Worm (Caenorhabditis elegans) whole organism, L1 larva: Measurements from ENCODE around the gene ZK1236.9.

Experiments
- C04F5.9 ChIP-seq: sonication (generic microtip); optimal IDR thresholded peaks from 2 replicates; lab custom pipeline; 2016; ENCODE audit warnings: missing genetic modification characterization, missing compliant biosample characterization
- C16A3.4 ChIP-seq: fragments of 150-350 bp; optimal IDR thresholded peaks from 2 replicates; lab custom pipeline; 2014; ENCODE audit warnings: missing biosample characterization, missing genetic modification characterization
- F16B12.6 ChIP-seq: fragments of 150-350 bp; optimal IDR thresholded peaks from 2 replicates; lab custom pipeline; 2014; ENCODE audit warnings: missing biosample characterization, missing genetic modification characterization
- Y116A8C.19 ChIP-seq: sonication (generic microtip); optimal IDR thresholded peaks from 2 replicates; lab custom pipeline; 2016; ENCODE audit warnings: missing compliant biosample characterization, missing genetic modification characterization, borderline replicate concordance
- aha-1 ChIP-seq: fragments of 150-350 bp; optimal IDR thresholded peaks from 2 replicates; lab custom pipeline; 2014; ENCODE audit warnings: missing biosample characterization, missing genetic modification characterization
- ceh-63 ChIP-seq: fragments of 200-800 bp; sonication (Bioruptor generic); optimal IDR thresholded peaks from 2 replicates; lab custom pipeline; 2018; ENCODE audit warnings: mild to moderate bottlenecking, missing genetic modification characterization, missing compliant biosample characterization
- ceh-90 ChIP-seq: sonication (generic microtip); optimal IDR thresholded peaks from 2 replicates; lab custom pipeline; 2016; ENCODE audit warnings: missing genetic modification characterization, missing compliant biosample characterization
- ces-1 ChIP-seq: fragments of 150-350 bp; optimal IDR thresholded peaks from 2 replicates; lab custom pipeline; 2014; ENCODE audit warnings: missing biosample characterization, missing genetic modification reagents, missing genetic modification characterization
- dsc-1 ChIP-seq: sonication (generic microtip); optimal IDR thresholded peaks from 2 replicates; lab custom pipeline; 2016; ENCODE audit warnings: mild to moderate bottlenecking, missing genetic modification characterization, missing compliant biosample characterization
- efl-3 ChIP-seq: fragments of 200-800 bp; sonication (Bioruptor generic); optimal IDR thresholded peaks from 2 replicates; lab custom pipeline; 2018; ENCODE audit warnings: mild to moderate bottlenecking, missing genetic modification characterization, missing compliant biosample characterization
- egl-13 ChIP-seq: sonication (generic microtip); optimal IDR thresholded peaks from 2 replicates; lab custom pipeline; 2016; ENCODE audit warnings: missing genotype, missing genetic modification reagents, missing genetic modification characterization, missing compliant biosample characterization
- elt-2 ChIP-seq: sonication (generic microtip); optimal IDR thresholded peaks from 2 replicates; lab custom pipeline; 2016; ENCODE audit warnings: missing genetic modification characterization, mild to moderate bottlenecking, inconsistent platforms, missing compliant biosample characterization, missing genetic modification reagents
- fkh-4 ChIP-seq: sonication (generic microtip); optimal IDR thresholded peaks from 2 replicates; lab custom pipeline; 2016; ENCODE audit warnings: missing compliant biosample characterization, missing genetic modification characterization, borderline replicate concordance
- grh-1 ChIP-seq: fragments of 200-800 bp; sonication (Bioruptor generic); IDR thresholded peaks from 2 replicates; pipeline ENCODE4 v1.3.6; 2022; ENCODE audit warnings: missing genetic modification reagents, missing genetic modification characterization, missing compliant biosample characterization
- isw-1 ChIP-seq: fragments of 200-800 bp; sonication (Bioruptor generic); IDR thresholded peaks from 2 replicates; pipeline ENCODE4 v1.3.6; 2022; ENCODE audit warnings: missing genetic modification characterization, missing compliant biosample characterization
- lin-13 ChIP-seq: fragments of 150-350 bp; optimal IDR thresholded peaks from 2 replicates; lab custom pipeline; 2014; ENCODE audit warnings: missing biosample characterization, missing genetic modification reagents, missing genetic modification characterization
- lin-14 ChIP-seq: fragments of 200-800 bp; sonication (Bioruptor generic); optimal IDR thresholded peaks from 2 replicates; lab custom pipeline; 2018; ENCODE audit warnings: mild to moderate bottlenecking, missing genetic modification characterization, moderate library complexity, missing compliant biosample characterization
- mab-9 ChIP-seq: fragments of 200-800 bp; sonication (Bioruptor generic); IDR thresholded peaks from 2 replicates; pipeline ENCODE4 v1.3.6; 2022; ENCODE audit warnings: missing genetic modification reagents, missing genetic modification characterization, missing compliant biosample characterization
- mef-2 ChIP-seq: fragments of 150-350 bp; optimal IDR thresholded peaks from 2 replicates; lab custom pipeline; 2014; ENCODE audit warnings: missing biosample characterization, missing genetic modification characterization
- nhr-77 ChIP-seq: fragments of 150-350 bp; optimal IDR thresholded peaks from 2 replicates; lab custom pipeline; 2014; ENCODE audit warnings: missing biosample characterization, missing genetic modification characterization
- nhr-85 ChIP-seq: sonication (generic microtip); peaks from one replicate; lab custom pipeline; 2016; ENCODE audit warnings: missing genetic modification characterization, inconsistent platforms, missing compliant biosample characterization
- nhr-90 ChIP-seq: sonication (generic microtip); optimal IDR thresholded peaks from 2 replicates; lab custom pipeline; 2016; ENCODE audit warnings: mild to moderate bottlenecking, missing genetic modification characterization, missing compliant biosample characterization; ENCODE audit not compliant: poor library complexity
- pqm-1 ChIP-seq: sonication (generic microtip); optimal IDR thresholded peaks from 3 replicates; lab custom pipeline; 2017; ENCODE audit warnings: missing biosample characterization, missing genetic modification characterization
- rnt-1 ChIP-seq: sonication (generic microtip); optimal IDR thresholded peaks from 2 replicates; lab custom pipeline; 2016; ENCODE audit warnings: mild to moderate bottlenecking, missing genetic modification characterization, moderate library complexity, missing compliant biosample characterization
- skn-1 ChIP-seq: fragments of 150-350 bp; optimal IDR thresholded peaks from 2 replicates; lab custom pipeline; 2014; ENCODE audit warnings: missing biosample characterization, missing genetic modification characterization
- snpc-4 ChIP-seq: fragments of 150-350 bp; optimal IDR thresholded peaks from 2 replicates; lab custom pipeline; 2014; ENCODE audit warnings: missing biosample characterization, missing genetic modification characterization
- sup-37 ChIP-seq: fragments of 200-800 bp; sonication (Bioruptor generic); optimal IDR thresholded peaks from 2 replicates; lab custom pipeline; 2018; ENCODE audit warnings: mild to moderate bottlenecking, missing genetic modification characterization, missing compliant biosample characterization
- swsn-7 ChIP-seq: sonication (generic microtip); optimal IDR thresholded peaks from 2 replicates; lab custom pipeline; 2016; ENCODE audit warnings: missing genetic modification characterization, missing compliant biosample characterization
- unc-86 ChIP-seq: sonication (generic microtip); optimal IDR thresholded peaks from 2 replicates; lab custom pipeline; 2016; ENCODE audit warnings: missing genetic modification characterization, missing compliant biosample characterization
- unc-98 ChIP-seq: fragments of 200-800 bp; sonication (Bioruptor generic); IDR thresholded peaks from 2 replicates; pipeline ENCODE4 v1.3.6; 2022; ENCODE audit warnings: missing genetic modification characterization, missing compliant biosample characterization
- xbp-1 ChIP-seq: sonication (generic microtip); optimal IDR thresholded peaks from 2 replicates; lab custom pipeline; 2016; ENCODE audit warnings: missing genetic modification characterization, missing compliant biosample characterization
- ztf-4 ChIP-seq: fragments of 150-350 bp; optimal IDR thresholded peaks from 2 replicates; lab custom pipeline; 2014; ENCODE audit warnings: missing biosample characterization, missing genetic modification characterization

The ZK1236.9 gene

DNA sequence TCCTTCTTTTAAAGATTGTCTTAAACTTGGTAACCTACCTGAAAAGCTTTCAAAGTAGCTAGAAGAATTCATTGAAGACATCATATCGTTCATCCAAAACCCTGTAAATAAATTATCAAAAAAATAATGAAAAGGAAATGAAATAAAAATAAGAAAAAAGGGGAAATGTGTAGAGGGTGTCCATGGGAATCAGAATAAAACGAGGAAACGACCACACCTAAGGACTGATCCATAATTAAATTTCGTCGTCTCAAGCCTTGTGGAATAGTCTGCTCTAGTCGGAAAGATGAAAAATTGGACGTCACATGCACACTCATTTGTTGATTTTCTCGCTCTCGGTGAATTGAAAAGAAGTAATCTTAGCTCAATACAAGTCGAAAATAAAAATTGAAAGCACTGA is at the start of gene ZK1236.9:
ZK1236.9 (minus strand) TSS at position 101 of the 400 bp plus-strand sequence.
- TF ChIP-seq Y116A8C.19 (tag; lab: Kevin White, UChicago) (no peak), egl-13 (tag; lab: Kevin White, UChicago) (no peak), mab-9 (no peak), aha-1 (tag; lab: Kevin White, UChicago) (no peak), grh-1 (no peak), skn-1 (no peak), fkh-4 (no peak), F16B12.6 (no peak), xbp-1 (tag; lab: Kevin White, UChicago) (no peak), efl-3 (GFP tag; lab: Kevin White, UChicago) (no peak), sup-37 (GFP tag; lab: Kevin White, UChicago) (no peak)

DNA sequence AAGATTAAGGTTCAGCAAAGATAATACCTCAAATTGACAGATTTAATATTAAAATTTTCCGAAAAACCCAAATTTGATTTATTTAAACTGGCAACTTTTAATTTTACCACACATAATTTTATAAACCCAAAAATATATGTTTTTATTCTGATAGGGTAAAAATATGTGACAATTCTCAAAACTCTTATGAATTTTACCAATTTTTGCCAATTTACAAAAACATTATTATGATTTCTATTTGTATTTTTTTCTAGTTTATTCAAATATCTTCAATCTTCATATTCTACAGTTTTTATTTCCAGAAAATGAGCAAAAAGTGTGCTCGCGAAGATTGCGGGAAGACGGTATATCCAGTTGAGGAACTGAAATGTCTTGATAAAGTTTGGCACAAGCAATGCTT is 48.9 kb upstream of the ZK1236.9 start, which contains the start of gene F42H10.3:
F42H10.3 (plus strand) TSS at position 301 of the 400 bp plus-strand sequence.
- TF ChIP-seq ces-1 = no peak
- no peak for TF ChIP-seq isw-1

DNA sequence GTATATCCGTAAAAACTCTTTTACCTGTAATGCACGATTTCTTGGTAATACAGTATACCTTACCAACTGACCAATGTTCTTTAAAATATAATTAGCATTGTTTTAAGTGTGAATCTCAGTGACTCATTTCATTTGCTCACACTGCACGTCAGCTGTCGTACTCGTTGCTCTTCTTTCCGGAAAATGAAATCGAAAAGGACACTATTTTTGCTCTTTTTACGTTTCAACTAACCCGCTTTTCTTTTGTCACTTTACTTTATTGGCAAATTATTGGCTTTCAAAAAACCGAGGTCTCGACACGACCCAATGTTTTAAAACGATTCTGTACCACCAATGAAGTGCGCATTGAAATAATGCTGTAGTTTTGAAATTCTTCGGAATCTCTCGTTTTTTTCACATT is 45.4 kb upstream of the ZK1236.9 start, which contains the start of gene F42H10.6:
F42H10.6 (minus strand) TSS at position 101 of the 400 bp plus-strand sequence.
- TF ChIP-seq lin-13 (GFP tag; lab: Kevin White, UChicago) (no peak), grh-1 (no peak), mef-2 (tag; lab: Kevin White, UChicago) (no peak), ceh-63 (GFP tag; lab: Kevin White, UChicago) (no peak), swsn-7 (tag; lab: Kevin White, UChicago) (no peak), unc-98 (no peak), skn-1 (no peak), egl-13 (tag; lab: Kevin White, UChicago) (no peak), rnt-1 (tag; lab: Kevin White, UChicago) (no peak)

DNA sequence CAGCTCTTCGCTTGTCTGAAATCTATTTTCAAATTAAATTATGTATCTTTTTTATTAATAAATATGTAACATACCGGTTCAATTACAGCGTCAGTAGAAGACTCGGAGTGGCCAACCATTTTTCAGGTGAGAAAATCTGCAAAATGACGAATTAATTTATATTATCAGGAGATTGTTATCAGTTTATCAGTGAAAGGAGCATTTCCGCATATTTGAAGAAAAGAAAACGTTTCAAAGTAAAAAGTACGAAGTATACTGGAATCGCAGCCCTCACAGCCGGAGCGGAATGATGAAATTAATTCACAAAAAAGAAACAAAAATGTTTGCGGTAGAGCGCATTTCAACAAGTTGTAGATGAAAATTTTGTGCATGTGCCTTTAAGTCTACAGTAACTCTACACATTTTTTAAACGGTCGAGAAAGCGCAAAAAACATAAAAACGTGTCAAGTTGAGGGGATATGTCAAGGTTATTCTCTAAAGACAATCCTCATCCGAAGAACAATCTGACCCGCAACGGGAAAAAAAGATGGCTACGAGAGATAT is 44.4 kb upstream of the ZK1236.9 start:
- TF ChIP-seq unc-98 (no peak), ceh-90 (tag; lab: Kevin White, UChicago) (no peak), nhr-85 (tag; lab: Kevin White, UChicago) (no peak), snpc-4 (tag; lab: Kevin White, UChicago) (no peak), nhr-77 (tag; lab: Kevin White, UChicago) (no peak), pqm-1 (tag; lab: Kevin White, UChicago) (peak; percentile 15), elt-2 (tag; lab: Kevin White, UChicago) (peak; percentile 73), xbp-1 (tag; lab: Kevin White, UChicago) (no peak)
- TF ChIP-seq, all 84 proteins: peak for 2

DNA sequence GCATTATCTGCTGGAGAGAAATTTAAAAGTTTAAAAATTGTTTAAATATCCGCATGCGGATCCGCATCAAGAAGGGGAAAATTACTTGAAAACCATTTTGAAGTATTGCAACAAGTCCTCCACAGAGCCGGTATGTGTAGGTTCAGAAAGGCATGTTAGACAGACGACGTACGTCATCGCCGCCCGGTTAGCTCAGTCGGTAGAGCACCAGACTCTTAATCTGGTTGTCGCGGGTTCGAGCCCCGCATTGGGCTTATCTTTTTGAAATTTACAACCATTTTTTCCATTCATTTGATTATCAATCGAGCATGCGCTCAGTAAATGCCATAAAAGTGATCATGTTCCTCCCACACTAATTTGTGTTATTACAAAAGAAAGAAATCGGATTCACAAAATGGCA is 38.3 kb upstream of the ZK1236.9 start:
- TF ChIP-seq nhr-90 (no peak), swsn-7 (tag; lab: Kevin White, UChicago) (no peak)
- TF ChIP-seq, all 84 proteins: peak for 0

DNA sequence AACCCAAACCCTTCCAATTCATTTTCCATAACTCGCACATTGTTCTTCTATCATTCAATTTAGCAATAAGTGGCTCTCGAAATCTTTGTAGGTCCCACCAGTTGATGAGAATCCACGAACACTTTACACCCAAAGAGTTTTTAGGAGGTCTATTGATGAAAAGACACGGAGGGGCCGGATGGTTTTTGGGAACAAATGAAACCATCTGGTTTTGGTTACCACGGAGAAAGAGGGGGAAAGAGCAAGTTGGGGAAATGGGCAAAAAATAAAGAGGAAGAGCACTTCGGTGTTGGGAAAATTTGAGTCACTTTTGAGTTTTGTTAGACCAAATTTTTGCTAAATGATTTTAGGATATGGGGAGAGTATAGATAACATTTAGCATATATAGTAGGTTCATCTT is 32.5 kb upstream of the ZK1236.9 start:
- TF ChIP-seq dsc-1 (tag; lab: Kevin White, UChicago) (peak; percentile 51), aha-1 (tag; lab: Kevin White, UChicago) (no peak), unc-86 (tag; lab: Kevin White, UChicago) (no peak), C04F5.9 (tag; lab: Kevin White, UChicago) (no peak), mab-9 (no peak), ztf-4 (tag; lab: Kevin White, UChicago) (no peak), lin-14 (GFP tag; lab: Kevin White, UChicago) (no peak), C16A3.4 (tag; lab: Kevin White, UChicago) (no peak)
